Fruit fly (Drosophila melanogaster) whole organism: ENCODE data around the gene CG7298.

ENCODE experiments used
- CG8478 ChIP-seq: fragments of >200 bp; optimal IDR thresholded peaks from 2 replicates; lab custom pipeline; 2018; ENCODE audit warnings: inconsistent platforms
- EcR ChIP-seq, 2 experiments: fragments of >200 bp; optimal IDR thresholded peaks; 2 replicates each; lab custom pipeline; 2017; ENCODE audit warnings: missing biosample characterization in 2 of 2, missing genetic modification characterization in 2 of 2, missing genetic modification reagents in 2 of 2
- pan ChIP-seq: fragments of >200 bp; optimal IDR thresholded peaks from 2 replicates; lab custom pipeline; 2017
- usp ChIP-seq: fragments of >200 bp; optimal IDR thresholded peaks from 2 replicates; lab custom pipeline; 2017; ENCODE audit warnings: missing biosample characterization, missing genetic modification characterization, mixed read lengths

DNA sequence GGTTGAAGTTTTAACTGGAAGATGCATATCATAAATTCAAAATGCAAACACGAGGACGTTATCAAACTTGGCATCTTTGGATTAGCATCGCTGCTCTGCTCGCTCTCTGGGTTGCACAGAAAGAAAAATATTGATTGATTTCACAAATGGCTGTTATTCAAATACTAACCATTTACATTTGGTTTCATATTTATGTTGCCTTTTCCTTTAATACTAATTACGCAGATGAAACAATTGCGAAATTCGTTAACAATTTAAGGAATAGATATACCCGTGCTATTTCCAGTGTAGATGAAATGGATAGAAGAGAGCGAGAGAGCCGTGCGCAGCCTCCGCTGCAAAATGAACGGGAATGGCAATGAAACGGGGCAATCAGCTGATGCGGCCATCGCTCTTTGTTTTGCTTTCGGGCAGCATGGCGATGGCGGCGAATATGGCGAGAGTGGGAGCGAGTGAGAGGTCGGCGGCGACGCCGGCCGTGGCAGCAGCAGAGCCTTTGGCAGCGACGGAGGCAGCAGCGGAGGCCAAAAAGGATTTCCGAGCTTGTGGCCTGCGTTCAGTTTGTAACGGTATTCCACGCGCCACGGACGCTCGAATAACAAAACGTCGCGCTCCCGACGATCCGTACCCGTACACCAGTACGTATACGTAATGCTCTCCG, 44.2 kb upstream of the CG7298 start, which contains the start of gene rdgC:
- TF ChIP-seq pan (lab: Kevin White, UChicago) = no peak
- TF ChIP-seq CG8478 (lab: Kevin White, UChicago) = no peak
- no peak for TF ChIP-seq EcR (GFP tag; optimal IDR thresholded peaks at IDR 0.05; lab: Kevin White, UChicago)
- TF ChIP-seq usp = no peak
